Worm (Caenorhabditis elegans): ENCODE data around the gene glb-27.

The glb-27 gene

DNA sequence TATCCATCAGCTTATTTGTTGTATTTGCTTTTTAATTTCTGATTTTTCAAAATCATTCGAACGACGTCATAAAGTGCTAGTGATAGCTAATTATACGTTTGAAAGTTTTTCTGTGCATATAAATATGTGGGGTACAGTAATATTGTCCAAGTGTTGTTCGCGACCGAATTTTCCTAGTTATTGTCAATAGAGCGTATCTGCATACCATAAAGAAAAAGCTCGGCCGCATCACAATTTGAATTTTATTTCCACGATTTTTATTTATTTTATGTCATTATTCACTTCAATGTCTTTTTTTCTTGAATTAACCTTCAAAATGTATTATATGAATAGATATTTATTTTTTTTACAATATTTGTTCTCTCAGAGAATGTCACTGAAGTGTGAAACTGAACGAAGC lies 39.3 kb downstream of the glb-27 start, which contains the start of gene rnh-2 (continued):
- peak; percentile 17 for TF ChIP-seq unc-130 (tag; optimal IDR thresholded peaks at IDR 0.05)
- TF ChIP-seq ztf-4 (tag; optimal IDR thresholded peaks at IDR 0.05), result peak; percentile 34
- TF ChIP-seq egl-13 (tag; optimal IDR thresholded peaks at IDR 0.05), result peak; percentile 44
- TF ChIP-seq nhr-90 (tag; optimal IDR thresholded peaks at IDR 0.05; ENCODE audit: poor library complexity), result peak; percentile 55
- TF ChIP-seq dpl-1 (GFP tag; optimal IDR thresholded peaks at IDR 0.05), result peak; percentile 55 to 79 (median 68)
- TF ChIP-seq nhr-47 (tag; optimal IDR thresholded peaks at IDR 0.05), result peak; percentile 69
- TF ChIP-seq fkh-8 (tag; optimal IDR thresholded peaks at IDR 0.05), result peak; percentile 62
- peak; percentile 76 for TF ChIP-seq lin-15B (tag; optimal IDR thresholded peaks at IDR 0.05)
- TF ChIP-seq ces-1 (GFP tag; optimal IDR thresholded peaks at IDR 0.05), result no peak
- peak; percentile 61 for TF ChIP-seq xbp-1 (tag; optimal IDR thresholded peaks at IDR 0.05)
- peak; percentile 52 for TF ChIP-seq snpc-4 (tag; optimal IDR thresholded peaks at IDR 0.05)
- peak; percentile 61 for TF ChIP-seq tbx-2 (tag; optimal IDR thresholded peaks at IDR 0.05)
- TF ChIP-seq rnt-1 (tag; optimal IDR thresholded peaks at IDR 0.05), result peak; percentile 90
- TF ChIP-seq lin-35 (GFP tag; optimal IDR thresholded peaks at IDR 0.05), result peak; percentile 75 to 84
- peak; percentile 85 for TF ChIP-seq lir-3 (tag; optimal IDR thresholded peaks at IDR 0.05; ENCODE audit: poor library complexity)
- TF ChIP-seq grh-1 (GFP tag; IDR thresholded peaks at IDR 0.05), result no peak
- peak; percentile 86 for TF ChIP-seq mep-1 (tag; optimal IDR thresholded peaks at IDR 0.05)
- no peak for TF ChIP-seq C34B4.2 (tag; optimal IDR thresholded peaks at IDR 0.05)
- peak; percentile 42 for TF ChIP-seq nhr-77 (tag; optimal IDR thresholded peaks at IDR 0.05)
- TF ChIP-seq nhr-20 (tag; optimal IDR thresholded peaks at IDR 0.05), result peak; percentile 75
- TF ChIP-seq fkh-4 (tag; optimal IDR thresholded peaks at IDR 0.05; ENCODE audit: borderline replicate concordance), result peak; percentile 8
- no peak for TF ChIP-seq unc-30 (tag; optimal IDR thresholded peaks at IDR 0.05)

DNA sequence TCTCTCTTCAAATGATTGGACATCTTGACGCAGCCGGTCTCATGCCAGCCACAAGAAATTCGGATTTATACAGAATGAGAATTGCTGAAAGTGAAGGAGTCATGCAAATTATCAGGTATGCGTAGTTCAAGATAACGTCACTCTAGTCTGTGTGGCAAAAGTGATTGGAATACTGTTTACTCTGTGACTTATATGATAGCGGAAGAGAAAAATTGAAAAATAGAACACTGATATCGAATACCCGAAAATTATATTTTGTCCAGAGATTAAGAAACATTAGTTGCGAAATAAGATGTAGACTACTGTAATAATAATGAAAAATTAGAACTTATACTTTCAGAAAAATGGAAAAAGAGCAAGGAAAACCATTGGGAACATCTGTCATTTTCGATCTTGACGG lies 40.5 kb downstream of the glb-27 start:
- TF ChIP-seq C16A3.4 (tag; optimal IDR thresholded peaks at IDR 0.05), result no peak
- TF ChIP-seq elt-2 (tag; optimal IDR thresholded peaks at IDR 0.05), result peak; percentile 37
- TF ChIP-seq alr-1 (tag; optimal IDR thresholded peaks at IDR 0.05; ENCODE audit: borderline replicate concordance), result no peak
- no peak for TF ChIP-seq ztf-11 (tag; optimal IDR thresholded peaks at IDR 0.05)
- no peak for TF ChIP-seq nhr-12 (tag; optimal IDR thresholded peaks at IDR 0.05)
- no peak for TF ChIP-seq sox-4 (tag; optimal IDR thresholded peaks at IDR 0.05)
- TF ChIP-seq nhr-90 (tag; optimal IDR thresholded peaks at IDR 0.05; ENCODE audit: poor library complexity), result no peak

DNA sequence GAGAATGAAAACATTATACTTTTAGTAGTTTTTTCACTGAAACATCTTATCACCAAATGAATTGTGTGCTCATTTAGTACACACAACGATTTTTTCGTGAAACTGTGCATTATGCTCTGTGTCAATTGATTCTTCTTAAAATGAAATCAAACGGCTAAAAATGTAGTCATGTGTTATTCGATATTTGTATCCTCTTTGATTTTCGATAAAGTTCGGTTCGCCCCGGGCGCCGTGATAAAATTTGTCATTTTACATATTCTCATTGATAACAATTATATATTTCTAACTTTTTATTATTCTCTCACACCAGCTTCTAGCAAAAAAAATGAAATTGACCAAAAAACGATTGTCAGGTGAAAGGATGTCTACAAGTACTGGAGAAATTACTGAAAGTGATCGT lies 41.3 kb downstream of the glb-27 start, which contains the start of gene ctg-2:
Gene ctg-2 (plus strand): TSS at position 326 of the 400 bp plus-strand sequence.
- TF ChIP-seq jun-1 (tag; optimal IDR thresholded peaks at IDR 0.05) (peak; percentile 15), dpl-1 (GFP tag; optimal IDR thresholded peaks at IDR 0.05) (no peak), snu-23 (GFP tag; optimal IDR thresholded peaks at IDR 0.05) (no peak), elt-2 (tag; optimal IDR thresholded peaks at IDR 0.05) (peak; percentile 85), nhr-20 (tag; optimal IDR thresholded peaks at IDR 0.05) (peak; percentile 3), lin-14 (GFP tag; optimal IDR thresholded peaks at IDR 0.05) (peak; percentile 15), rnt-1 (tag; optimal IDR thresholded peaks at IDR 0.05) (no peak)

DNA sequence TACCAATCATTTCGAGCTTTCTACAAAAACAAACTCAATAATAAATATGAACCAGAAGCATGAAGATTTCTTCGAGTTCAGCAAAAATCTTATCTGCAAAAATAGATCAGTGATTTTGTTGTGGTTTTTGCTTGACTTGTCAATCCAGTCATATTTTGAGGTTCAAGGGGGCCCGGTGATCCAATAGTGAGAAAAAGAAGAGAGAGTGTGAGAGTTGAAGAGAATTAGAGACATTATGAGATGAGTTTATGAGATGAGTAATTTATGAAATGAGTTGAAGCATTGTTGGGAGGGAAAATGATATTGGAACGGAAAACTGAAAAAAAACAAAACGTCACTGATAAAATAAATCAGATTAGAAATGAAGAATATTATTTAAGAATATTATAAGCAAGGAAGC lies 47.1 kb downstream of the glb-27 start, which contains the start of gene T13H5.1:
Gene T13H5.1 (minus strand): TSS at position 101 of the 400 bp plus-strand sequence.
- no peak for TF ChIP-seq blmp-1 (tag; optimal IDR thresholded peaks at IDR 0.05)
- no peak for TF ChIP-seq xbp-1 (tag; optimal IDR thresholded peaks at IDR 0.05)
- TF ChIP-seq unc-130 (tag; optimal IDR thresholded peaks at IDR 0.05), result no peak
- TF ChIP-seq nhr-12 (tag; optimal IDR thresholded peaks at IDR 0.05), result no peak
- no peak for TF ChIP-seq ets-5 (GFP tag; IDR thresholded peaks at IDR 0.05)
- TF ChIP-seq hlh-4 (tag; optimal IDR thresholded peaks at IDR 0.05), result no peak
- no peak for TF ChIP-seq egl-27 (tag; optimal IDR thresholded peaks at IDR 0.05)
- no peak for TF ChIP-seq skn-1 (tag; optimal IDR thresholded peaks at IDR 0.05)
- TF ChIP-seq alr-1 (tag; optimal IDR thresholded peaks at IDR 0.05; ENCODE audit: borderline replicate concordance), result no peak
